Worm (Caenorhabditis elegans): Measurements from ENCODE around the gene pqn-51.

DNA sequence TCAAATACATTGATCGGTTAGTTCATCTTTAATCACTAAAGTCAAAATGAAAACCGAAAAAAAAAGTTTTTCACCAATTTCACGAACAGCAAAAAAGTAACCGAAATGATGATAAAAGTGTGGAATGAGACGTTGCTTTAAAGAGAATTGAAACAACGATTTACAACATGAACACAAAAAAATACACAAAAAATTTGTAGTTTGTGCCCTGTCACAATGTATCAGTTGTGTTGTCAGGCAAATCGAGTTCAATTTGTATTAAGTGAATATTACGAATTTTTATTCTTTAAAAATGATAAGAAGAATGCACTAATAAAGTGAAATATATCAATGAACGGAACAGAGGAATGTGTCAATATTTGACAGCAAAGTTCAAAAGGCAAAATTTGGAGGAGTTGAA, 17.6 kb upstream of the pqn-51 start:
- TF ChIP-seq ctbp-1 (GFP tag; IDR thresholded peaks at IDR 0.05) (no peak), attf-4 (tag; optimal IDR thresholded peaks at IDR 0.05) (no peak), ceh-82 (tag; optimal IDR thresholded peaks at IDR 0.05) (no peak), lin-39 (tag; optimal IDR thresholded peaks at IDR 0.05) (no peak), spr-1 (tag; optimal IDR thresholded peaks at IDR 0.05) (no peak)
